Worm (Caenorhabditis elegans): ENCODE data around the gene B0303.14.

Gene B0303.14

ce11 chrIII:8704765-8705164 lies 11.2 kb downstream of the B0303.14 start, which contains the start of gene B0303.16:
Gene B0303.16 (plus strand): TSS chrIII:8705065.
- no peak for TF ChIP-seq ceh-27 (GFP tag; optimal IDR thresholded peaks at IDR 0.05)

ce11 chrIII:8700289-8700957 lies 15.6 kb downstream of the B0303.14 start, which contains the start of the genes sdz-1 and vps-33.1:
Gene sdz-1 (minus strand): TSS chrIII:8700339.
Gene vps-33.1 (plus strand): TSS chrIII:8700927.
- no peak for TF ChIP-seq tlf-1 (GFP tag; optimal IDR thresholded peaks at IDR 0.05)
- no peak for TF ChIP-seq ztf-3 (GFP tag; optimal IDR thresholded peaks at IDR 0.05)
- no peak for TF ChIP-seq ceh-100 (GFP tag; IDR thresholded peaks at IDR 0.05)
- TF ChIP-seq lin-54 (GFP tag; optimal IDR thresholded peaks at IDR 0.05), result peak; percentile 35
- peak; percentile 57 for TF ChIP-seq ceh-27 (GFP tag; optimal IDR thresholded peaks at IDR 0.05)
- TF ChIP-seq Y53F4B.3 (GFP tag; IDR thresholded peaks at IDR 0.05), result no peak
- TF ChIP-seq F39B2.1 (GFP tag; IDR thresholded peaks at IDR 0.05), result no peak
- TF ChIP-seq madf-3 (GFP tag; IDR thresholded peaks at IDR 0.05), result no peak
- TF ChIP-seq dpl-1 (GFP tag; optimal IDR thresholded peaks at IDR 0.05), result peak; percentile 36
- TF ChIP-seq lsl-1 (GFP tag; optimal IDR thresholded peaks at IDR 0.05), result no peak
- TF ChIP-seq ekl-4 (GFP tag; IDR thresholded peaks at IDR 0.05), result no peak
- peak; percentile 41 for TF ChIP-seq efl-1 (GFP tag; optimal IDR thresholded peaks at IDR 0.05)
- TF ChIP-seq egl-44 (GFP tag; IDR thresholded peaks at IDR 0.05), result no peak
- TF ChIP-seq unc-62 (GFP tag; optimal IDR thresholded peaks at IDR 0.05), result no peak
- TF ChIP-seq ceh-40 (GFP tag; IDR thresholded peaks at IDR 0.05), result no peak
- TF ChIP-seq cebp-1 (GFP tag; IDR thresholded peaks at IDR 0.05), result no peak
- no peak for TF ChIP-seq cebp-1 (tag; optimal IDR thresholded peaks at IDR 0.05)
- TF ChIP-seq mcd-1 (GFP tag; IDR thresholded peaks at IDR 0.05), result peak; percentile 60
- TF ChIP-seq dox-1 (GFP tag; IDR thresholded peaks at IDR 0.05), result no peak
- no peak for TF ChIP-seq aptf-2 (GFP tag; conservative IDR thresholded peaks at IDR 0.05)
- TF ChIP-seq C17E4.6 (GFP tag; IDR thresholded peaks at IDR 0.05), result no peak
- no peak for TF ChIP-seq mel-28 (tag; optimal IDR thresholded peaks at IDR 0.05; ENCODE audit: borderline replicate concordance)
- TF ChIP-seq him-1 (tag; optimal IDR thresholded peaks at IDR 0.05), result no peak
- no peak for TF ChIP-seq Y56A3A.18 (GFP tag; IDR thresholded peaks at IDR 0.05)
- TF ChIP-seq sdz-38 (tag; optimal IDR thresholded peaks at IDR 0.05), result no peak
- no peak for TF ChIP-seq F52B5.7 (tag; optimal IDR thresholded peaks at IDR 0.05)
- no peak for TF ChIP-seq xnd-1 (tag; optimal IDR thresholded peaks at IDR 0.05)
- TF ChIP-seq Y79H2A.3 (GFP tag; conservative IDR thresholded peaks at IDR 0.05), result no peak
- TF ChIP-seq lag-1 (GFP tag; IDR thresholded peaks at IDR 0.05), result no peak
- TF ChIP-seq pha-4 (tag; optimal IDR thresholded peaks at IDR 0.05), result no peak
- peak; percentile 31 for TF ChIP-seq ZK185.1 (tag; optimal IDR thresholded peaks at IDR 0.05; ENCODE audit: poor library complexity, severe bottlenecking)
- TF ChIP-seq ceh-79 (tag; optimal IDR thresholded peaks at IDR 0.05), result no peak
- 0 out of 2 replicates have a peak, but pooled peaks have one; percentile 9 for TF ChIP-seq madf-6 (GFP tag; IDR thresholded peaks at IDR 0.05)

ce11 chrIII:8697268-8697907 lies 18.6 kb downstream of the B0303.14 start:
- TF ChIP-seq ccch-3 (GFP tag; optimal IDR thresholded peaks at IDR 0.05), result no peak
- TF ChIP-seq D2030.7 (GFP tag; IDR thresholded peaks at IDR 0.05), result no peak
- TF ChIP-seq F39B2.1 (GFP tag; IDR thresholded peaks at IDR 0.05), result no peak
- TF ChIP-seq attf-3 (GFP tag; conservative IDR thresholded peaks at IDR 0.05), result no peak
- TF ChIP-seq ztf-3 (GFP tag; optimal IDR thresholded peaks at IDR 0.05), result no peak
- no peak for TF ChIP-seq nhr-120 (GFP tag; IDR thresholded peaks at IDR 0.05)
- TF ChIP-seq hmg-20 (GFP tag; IDR thresholded peaks at IDR 0.05), result no peak
- TF ChIP-seq dpff-1 (tag; optimal IDR thresholded peaks at IDR 0.05), result no peak
- no peak for TF ChIP-seq egl-44 (GFP tag; IDR thresholded peaks at IDR 0.05)
- no peak for TF ChIP-seq F57C9.4 (tag; optimal IDR thresholded peaks at IDR 0.05)
- no peak for TF ChIP-seq xnd-1 (tag; optimal IDR thresholded peaks at IDR 0.05)
- no peak for TF ChIP-seq ceh-91 (GFP tag; IDR thresholded peaks at IDR 0.05)
- TF ChIP-seq Y53F4B.3 (GFP tag; IDR thresholded peaks at IDR 0.05), result no peak
- TF ChIP-seq zfh-2 (GFP tag; conservative IDR thresholded peaks at IDR 0.05), result no peak
- TF ChIP-seq F52B5.7 (tag; optimal IDR thresholded peaks at IDR 0.05), result no peak
- TF ChIP-seq ztf-6 (GFP tag; IDR thresholded peaks at IDR 0.05), result no peak
- no peak for TF ChIP-seq cebp-2 (GFP tag; IDR thresholded peaks at IDR 0.05)
- no peak for TF ChIP-seq efl-1 (GFP tag; optimal IDR thresholded peaks at IDR 0.05)
- TF ChIP-seq attf-6 (GFP tag; IDR thresholded peaks at IDR 0.05), result no peak
